Fruit fly (Drosophila melanogaster) S2 (cell line): ENCODE measurements around the gene CkIIalpha-i1.

Experiments used
- CG8478 ChIP-seq: fragments of >200 bp; optimal IDR thresholded peaks from 2 replicates; lab custom pipeline; 2018
- CTCF ChIP-seq, 2 experiments: fragments of >200 bp; optimal IDR thresholded peaks; 2 replicates each; lab custom pipeline; 2018

dm6 chr3L:15844577-15844976 is 27.8 kb downstream of the CkIIalpha-i1 start:
- TF ChIP-seq CG8478 (no peak), CTCF (optimal IDR thresholded peaks at IDR 0.05; lab: Kevin White, UChicago) (no peak)
